Worm (Caenorhabditis elegans): ENCODE results near the gene F25H9.6.

DNA sequence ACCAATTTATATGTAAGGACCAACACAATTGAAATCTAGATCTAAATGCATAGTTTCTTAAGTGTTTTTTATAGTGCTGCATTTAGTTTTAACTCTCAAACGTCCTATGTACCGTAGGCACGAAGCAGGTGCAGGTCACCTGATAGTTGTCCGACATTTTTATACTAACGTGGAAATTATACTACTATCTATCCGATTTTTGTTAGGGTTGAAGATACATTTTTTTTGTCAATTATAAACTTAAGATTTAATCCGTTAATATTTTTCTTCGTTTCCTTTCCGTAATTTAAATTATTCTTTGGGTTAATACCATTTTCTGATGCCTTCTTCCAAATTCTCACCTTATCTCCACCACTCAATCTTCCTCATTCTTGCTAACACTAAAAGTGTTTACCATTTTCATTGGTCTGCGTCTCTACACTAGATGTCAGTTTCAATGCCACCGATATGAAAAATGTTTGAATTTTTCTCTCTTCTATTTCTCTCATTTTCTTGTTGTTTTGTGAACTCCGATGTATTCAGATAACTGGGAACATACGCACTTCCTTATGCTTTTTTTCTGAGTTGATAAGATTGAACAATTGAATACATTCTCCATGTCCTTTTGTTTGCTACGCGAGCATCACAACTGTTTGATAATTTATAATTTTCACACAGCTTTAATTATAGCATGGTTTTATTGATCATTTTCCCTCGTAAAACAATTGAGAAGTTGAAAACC, 22.8 kb downstream of the F25H9.6 start, which contains the start of gene Y2H9A.4:
- no peak for TF ChIP-seq nhr-12 (tag; optimal IDR thresholded peaks at IDR 0.05)
- peak; percentile 46 for TF ChIP-seq nhr-20 (tag; optimal IDR thresholded peaks at IDR 0.05)
- no peak for TF ChIP-seq nhr-11 (tag; optimal IDR thresholded peaks at IDR 0.05)
- no peak for TF ChIP-seq zag-1 (tag; optimal IDR thresholded peaks at IDR 0.05)
- peak; percentile 5 to 37 for TF ChIP-seq lsy-2 (tag; optimal IDR thresholded peaks at IDR 0.05)
- no peak for TF ChIP-seq pax-3 (tag; optimal IDR thresholded peaks at IDR 0.05)
- TF ChIP-seq elt-2 (tag; optimal IDR thresholded peaks at IDR 0.05), result no peak
- no peak for TF ChIP-seq ceh-90 (tag; optimal IDR thresholded peaks at IDR 0.05)
- TF ChIP-seq nhr-237 (tag; optimal IDR thresholded peaks at IDR 0.05), result no peak
- no peak for TF ChIP-seq F16B12.6 (tag; optimal IDR thresholded peaks at IDR 0.05)
- no peak for TF ChIP-seq nhr-28 (tag; optimal IDR thresholded peaks at IDR 0.05)
- TF ChIP-seq ceh-8 (GFP tag; optimal IDR thresholded peaks at IDR 0.05), result no peak
- TF ChIP-seq blmp-1 (tag; optimal IDR thresholded peaks at IDR 0.05), result peak; percentile 48
- TF ChIP-seq unc-62 (GFP tag; optimal IDR thresholded peaks at IDR 0.05), result no peak
